Fruit fly (Drosophila melanogaster) whole organism, embryonic: ENCODE results near the gene CG8066.

Experiments
- Adf1 ChIP-seq: fragments of 200-800 bp; sonication (Bioruptor generic); IDR thresholded peaks from 2 replicates; pipeline ENCODE4 v1.3.6; 2022; ENCODE audit warnings: missing biosample characterization, missing genetic modification characterization
- Antp ChIP-seq: fragments of 200-800 bp; sonication (Bioruptor generic); optimal IDR thresholded peaks from 3 replicates; lab custom pipeline; 2016; ENCODE audit warnings: missing biosample characterization, missing genetic modification characterization
- CG10209 ChIP-seq: fragments of 200-800 bp; sonication (Bioruptor generic); optimal IDR thresholded peaks from 3 replicates; lab custom pipeline; 2017; ENCODE audit warnings: missing biosample characterization, mild to moderate bottlenecking, missing genetic modification characterization, missing genetic modification reagents
- CG10321 ChIP-seq: fragments of 200-800 bp; sonication (Bioruptor generic); IDR thresholded peaks from 2 replicates; pipeline ENCODE4 v1.3.6; 2022; ENCODE audit warnings: missing biosample characterization, missing genetic modification characterization
- CG10959 ChIP-seq: fragments of 200-800 bp; sonication (Bioruptor generic); IDR thresholded peaks from 2 replicates; pipeline ENCODE4 v1.3.6; 2022; ENCODE audit warnings: missing biosample characterization, missing genetic modification characterization
- CG11560 ChIP-seq: fragments of 200-800 bp; sonication (Bioruptor generic); IDR thresholded peaks from 3 replicates; pipeline ENCODE4 v1.3.6; 2022; ENCODE audit warnings: missing biosample characterization, missing genetic modification characterization
- CG11695 ChIP-seq: fragments of 200-800 bp; sonication (Bioruptor generic); IDR thresholded peaks from 3 replicates; pipeline ENCODE4 v1.3.6; 2022; ENCODE audit warnings: missing biosample characterization, missing genetic modification characterization
- CG12155 ChIP-seq: fragments of 200-800 bp; sonication (Bioruptor generic); optimal IDR thresholded peaks from 3 replicates; lab custom pipeline; 2016; ENCODE audit warnings: missing biosample characterization, missing genetic modification characterization
- CG12391 ChIP-seq: fragments of 200-800 bp; sonication (Bioruptor generic); optimal IDR thresholded peaks from 3 replicates; lab custom pipeline; 2018; ENCODE audit warnings: missing biosample characterization, mild to moderate bottlenecking, missing genetic modification characterization, moderate library complexity
- CG12744 ChIP-seq: fragments of 200-800 bp; sonication (Bioruptor generic); optimal IDR thresholded peaks from 2 replicates; lab custom pipeline; 2016; ENCODE audit warnings: missing biosample characterization, missing genetic modification characterization
- CG15073 ChIP-seq: fragments of 200-800 bp; sonication (Bioruptor generic); optimal IDR thresholded peaks from 2 replicates; lab custom pipeline; 2016; ENCODE audit warnings: missing biosample characterization, missing genetic modification characterization
- CG15601 ChIP-seq: fragments of 200-800 bp; sonication (Bioruptor generic); optimal IDR thresholded peaks from 3 replicates; lab custom pipeline; 2019; ENCODE audit warnings: missing biosample characterization, mild to moderate bottlenecking, missing genetic modification characterization, moderate library complexity
- CG16863 ChIP-seq: fragments of 200-800 bp; sonication (Bioruptor generic); optimal IDR thresholded peaks from 3 replicates; lab custom pipeline; 2016; ENCODE audit warnings: missing biosample characterization, missing genetic modification characterization
- CG2202 ChIP-seq: fragments of 200-800 bp; sonication (Bioruptor generic); optimal IDR thresholded peaks from 2 replicates; lab custom pipeline; 2018; ENCODE audit warnings: missing biosample characterization, mild to moderate bottlenecking, missing genetic modification characterization
- CG2712 ChIP-seq: fragments of 200-800 bp; optimal IDR thresholded peaks from 3 replicates; lab custom pipeline; 2019; ENCODE audit warnings: missing biosample characterization, mild to moderate bottlenecking, missing genetic modification characterization, moderate library complexity
- CG3065 ChIP-seq: fragments of 200-800 bp; sonication (Bioruptor generic); optimal IDR thresholded peaks from 2 replicates; lab custom pipeline; 2016; ENCODE audit warnings: missing biosample characterization, missing genetic modification characterization
- CG3407 ChIP-seq: fragments of 200-800 bp; sonication (Bioruptor generic); optimal IDR thresholded peaks from 2 replicates; lab custom pipeline; 2018; ENCODE audit warnings: missing biosample characterization, mild to moderate bottlenecking, missing genetic modification characterization
- CG34376 ChIP-seq: fragments of 200-800 bp; sonication (Bioruptor generic); optimal IDR thresholded peaks from 2 replicates; lab custom pipeline; 2018; ENCODE audit warnings: missing biosample characterization, mild to moderate bottlenecking, missing genetic modification characterization
- CG3995 ChIP-seq: fragments of 200-800 bp; sonication (Bioruptor generic); optimal IDR thresholded peaks from 3 replicates; lab custom pipeline; 2016; ENCODE audit warnings: missing biosample characterization, missing genetic modification characterization
- CG6854 ChIP-seq: fragments of 200-800 bp; sonication (Bioruptor generic); optimal IDR thresholded peaks from 3 replicates; lab custom pipeline; 2017; ENCODE audit warnings: missing biosample characterization, mild to moderate bottlenecking, missing genetic modification characterization
- CG7745 ChIP-seq: fragments of 200-800 bp; sonication (Bioruptor generic); optimal IDR thresholded peaks from 2 replicates; lab custom pipeline; 2018; ENCODE audit warnings: missing biosample characterization, mild to moderate bottlenecking, missing genetic modification characterization, moderate library complexity
- CG8089 ChIP-seq: fragments of 200-800 bp; sonication (Bioruptor generic); optimal IDR thresholded peaks from 3 replicates; lab custom pipeline; 2016; ENCODE audit warnings: missing biosample characterization, missing genetic modification characterization
- CG8478 ChIP-seq: fragments of >200 bp; optimal IDR thresholded peaks from 2 replicates; lab custom pipeline; 2018
- CG9932 ChIP-seq: fragments of 200-800 bp; sonication (Bioruptor generic); IDR thresholded peaks from 2 replicates; pipeline ENCODE4 v1.3.6; 2022; ENCODE audit warnings: missing biosample characterization, missing genetic modification characterization
- CHES-1-like ChIP-seq: fragments of 200-800 bp; sonication (Bioruptor generic); optimal IDR thresholded peaks from 2 replicates; lab custom pipeline; 2016; ENCODE audit warnings: missing biosample characterization, missing genetic modification characterization
- CTCF ChIP-seq: fragments of 200-800 bp; sonication (Bioruptor generic); optimal IDR thresholded peaks from 2 replicates; lab custom pipeline; 2017; ENCODE audit warnings: missing biosample characterization, mild to moderate bottlenecking, missing genetic modification characterization, moderate library complexity
- Ets97D ChIP-seq: fragments of 200-800 bp; sonication (Bioruptor generic); optimal IDR thresholded peaks from 3 replicates; lab custom pipeline; 2016; ENCODE audit warnings: missing biosample characterization, missing genetic modification characterization
- Fer1 ChIP-seq: fragments of 200-800 bp; sonication (Bioruptor generic); optimal IDR thresholded peaks from 2 replicates; lab custom pipeline; 2017; ENCODE audit warnings: missing biosample characterization, mild to moderate bottlenecking, missing genetic modification characterization
- HLH4C ChIP-seq: fragments of 200-800 bp; sonication (Bioruptor generic); IDR thresholded peaks from 3 replicates; pipeline ENCODE4 v1.3.6; 2022; ENCODE audit warnings: missing biosample characterization, missing genetic modification characterization; ENCODE audit not compliant: partially characterized antibody
- Meics ChIP-seq: fragments of 200-800 bp; sonication (Bioruptor generic); optimal IDR thresholded peaks from 2 replicates; lab custom pipeline; 2017; ENCODE audit warnings: missing biosample characterization, mild to moderate bottlenecking, missing genetic modification characterization
- Nf-YC ChIP-seq: fragments of 200-800 bp; optimal IDR thresholded peaks from 3 replicates; lab custom pipeline; 2019; ENCODE audit warnings: missing biosample characterization, mild to moderate bottlenecking, missing genetic modification characterization, moderate library complexity
- Rfx ChIP-seq: fragments of 200-800 bp; sonication (Bioruptor generic); IDR thresholded peaks from 2 replicates; pipeline ENCODE4 v1.3.6; 2022; ENCODE audit warnings: missing biosample characterization, missing genetic modification characterization
- Ssrp ChIP-seq: fragments of 200-800 bp; sonication (Bioruptor generic); optimal IDR thresholded peaks from 2 replicates; lab custom pipeline; 2018; ENCODE audit warnings: missing biosample characterization, mild to moderate bottlenecking, missing genetic modification characterization, moderate library complexity
- TFAM ChIP-seq: fragments of 200-800 bp; sonication (Bioruptor generic); optimal IDR thresholded peaks from 2 replicates; lab custom pipeline; 2017; ENCODE audit warnings: missing biosample characterization, missing genetic modification characterization, inconsistent platforms
- Trl ChIP-seq, 3 experiments: fragments of >200 bp in 2 of 3; fragments of 200-800 bp in 1 of 3; sonication (Bioruptor generic) in 1 of 3; optimal IDR thresholded peaks; 2 replicates in 1 of 3; 3 replicates in 2 of 3; lab custom pipeline; 2016 to 2017; ENCODE audit warnings: missing biosample characterization in 1 of 3, missing genetic modification characterization in 1 of 3
- abd-A ChIP-seq: fragments of 200-800 bp; sonication (Bioruptor generic); optimal IDR thresholded peaks from 3 replicates; lab custom pipeline; 2019; ENCODE audit warnings: missing biosample characterization, mild to moderate bottlenecking, missing genetic modification characterization, moderate library complexity
- amos ChIP-seq: fragments of 200-800 bp; sonication (Bioruptor generic); IDR thresholded peaks from 2 replicates; pipeline ENCODE4 v1.3.6; 2022; ENCODE audit warnings: missing biosample characterization, missing genetic modification characterization; ENCODE audit not compliant: partially characterized antibody
- aop ChIP-seq: fragments of 200-800 bp; sonication (Bioruptor generic); IDR thresholded peaks from 2 replicates; pipeline ENCODE4 v1.3.6; 2022; ENCODE audit warnings: missing biosample characterization, missing genetic modification characterization
- bowl ChIP-seq: fragments of 200-800 bp; sonication (Bioruptor generic); IDR thresholded peaks from 2 replicates; pipeline ENCODE4 v1.3.6; 2022; ENCODE audit warnings: missing biosample characterization, missing genetic modification characterization
- corto ChIP-seq: fragments of 200-800 bp; sonication (Bioruptor generic); optimal IDR thresholded peaks from 2 replicates; lab custom pipeline; 2016; ENCODE audit warnings: missing biosample characterization, mild to moderate bottlenecking, missing genetic modification characterization, moderate library complexity
- danr ChIP-seq: fragments of 200-800 bp; sonication (Bioruptor generic); IDR thresholded peaks from 2 replicates; pipeline ENCODE4 v1.3.6; 2022; ENCODE audit warnings: missing biosample characterization, missing genetic modification characterization
- hb ChIP-seq: fragments of 200-800 bp; sonication (Bioruptor generic); IDR thresholded peaks from 3 replicates; pipeline ENCODE4 v1.3.6; 2022; ENCODE audit warnings: missing biosample characterization, missing genetic modification characterization; ENCODE audit not compliant: partially characterized antibody
- ind ChIP-seq: fragments of 200-800 bp; sonication (Bioruptor generic); optimal IDR thresholded peaks from 3 replicates; lab custom pipeline; 2016; ENCODE audit warnings: missing biosample characterization, missing genetic modification characterization
- jing ChIP-seq: fragments of 200-800 bp; sonication (Bioruptor generic); optimal IDR thresholded peaks from 2 replicates; lab custom pipeline; 2018; ENCODE audit warnings: missing biosample characterization, mild to moderate bottlenecking, missing genetic modification characterization
- maf-S ChIP-seq: fragments of 200-800 bp; sonication (Bioruptor generic); optimal IDR thresholded peaks from 2 replicates; lab custom pipeline; 2016; ENCODE audit warnings: missing biosample characterization, missing genetic modification characterization
- nerfin-1 ChIP-seq: fragments of 200-800 bp; sonication (Bioruptor generic); optimal IDR thresholded peaks from 3 replicates; lab custom pipeline; 2019; ENCODE audit warnings: missing biosample characterization, mild to moderate bottlenecking, missing genetic modification characterization, moderate library complexity
- slbo ChIP-seq: fragments of 200-800 bp; sonication (Bioruptor generic); IDR thresholded peaks from 2 replicates; pipeline ENCODE4 v1.3.6; 2022; ENCODE audit warnings: missing biosample characterization, missing genetic modification characterization
- sr ChIP-seq: fragments of 200-800 bp; sonication (Bioruptor generic); IDR thresholded peaks from 3 replicates; pipeline ENCODE4 v1.3.6; 2022; ENCODE audit warnings: missing biosample characterization, missing genetic modification characterization
- tup ChIP-seq: fragments of 200-800 bp; sonication (Bioruptor generic); optimal IDR thresholded peaks from 2 replicates; lab custom pipeline; 2016; ENCODE audit warnings: missing biosample characterization, mild to moderate bottlenecking, missing genetic modification characterization, moderate library complexity
- tx ChIP-seq: fragments of 200-800 bp; sonication (Bioruptor generic); optimal IDR thresholded peaks from 2 replicates; lab custom pipeline; 2016; ENCODE audit warnings: missing biosample characterization, missing genetic modification characterization
- zen2 ChIP-seq: fragments of 200-800 bp; sonication (Bioruptor generic); IDR thresholded peaks from 3 replicates; pipeline ENCODE4 v1.3.6; 2022; ENCODE audit warnings: missing biosample characterization, missing genetic modification characterization; ENCODE audit not compliant: partially characterized antibody

Gene CG8066

DNA sequence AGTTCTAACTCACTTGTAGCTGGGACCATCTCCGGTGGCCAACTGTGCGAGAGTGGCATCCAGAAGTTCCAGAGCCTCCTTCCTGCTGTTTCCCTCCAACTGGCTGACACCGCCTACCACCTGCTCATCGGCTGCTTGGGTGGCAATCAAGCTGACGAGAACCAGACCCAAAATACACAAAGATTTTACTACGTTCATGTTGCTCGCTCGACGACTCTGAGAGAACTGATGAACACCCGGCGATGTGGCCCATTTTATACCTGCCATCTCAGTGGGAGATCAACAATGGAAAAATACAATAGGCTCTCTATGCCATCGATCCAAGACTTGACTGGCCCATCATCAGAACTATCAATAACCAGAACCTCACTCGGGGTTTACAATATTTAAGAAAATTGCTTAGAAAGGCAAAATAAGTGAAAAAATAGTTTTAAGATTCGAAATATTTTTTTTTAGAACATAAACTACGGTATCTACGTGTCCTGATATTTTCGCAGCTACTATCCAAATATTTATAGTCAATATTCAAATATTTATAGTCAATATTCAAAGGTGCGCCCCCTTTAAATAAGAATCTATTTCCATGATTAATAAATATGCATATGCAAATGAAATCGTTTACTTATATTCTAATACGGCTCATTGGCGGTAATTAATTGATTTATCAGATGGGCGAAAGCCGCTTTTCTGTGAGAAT lies 912 bp upstream of the CG8066 start, which contains the start of gene Cys:
TSS of gene Cys (minus strand) at position 234 of the 697 bp plus-strand sequence.
- TF ChIP-seq Antp (GFP tag; lab: Kevin White, UChicago) (peak; percentile 38), CG11560 (tag; lab: Robert Waterston, UW) (no peak), CG8089 (GFP tag; lab: Kevin White, UChicago) (no peak), CG9932 (peak; percentile 33; the same call in 1 of the 2 replicates), Trl (optimal IDR thresholded peaks at IDR 0.05; lab: Kevin White, UChicago) (peak; percentile 18 to 43), Trl (GFP tag; optimal IDR thresholded peaks at IDR 0.05; lab: Kevin White, UChicago) (peak; percentile 51), CG7745 (tag; lab: Kevin White, UChicago) (no peak), hb (GFP tag; lab: Robert Waterston, UW) (no peak), CG12155 (no peak), abd-A (tag; lab: Kevin White, UChicago) (peak; percentile 31), CG16863 (no peak), CTCF (GFP tag; lab: Kevin White, UChicago) (no peak), tup (GFP tag; lab: Kevin White, UChicago) (no peak), Meics (GFP tag; lab: Kevin White, UChicago) (no peak), sr (GFP tag; lab: Robert Waterston, UW) (no peak), aop (GFP tag; lab: Robert Waterston, UW) (no peak), TFAM (GFP tag; lab: Kevin White, UChicago) (no peak), Adf1 (no peak), CG15073 (GFP tag; lab: Kevin White, UChicago) (no peak), CG15601 (tag; lab: Kevin White, UChicago) (peak; percentile 26), amos (GFP tag; lab: Robert Waterston, UW) (peak; percentile 26; the same call in 1 of the 2 replicates), danr (no peak), Ets97D (GFP tag; lab: Kevin White, UChicago) (no peak), zen2 (no peak), CG2712 (tag; lab: Kevin White, UChicago) (no peak), corto (no peak), CG10321 (GFP tag; lab: Robert Waterston, UW) (no peak), CG11695 (GFP tag; lab: Robert Waterston, UW) (no peak), Ssrp (tag; lab: Kevin White, UChicago) (no peak), bowl (no peak), maf-S (GFP tag; lab: Kevin White, UChicago) (no peak), Nf-YC (tag; lab: Kevin White, UChicago) (no peak), CG3065 (no peak), tx (GFP tag; lab: Kevin White, UChicago) (no peak), slbo (peak; percentile 49), CHES-1-like (GFP tag; lab: Kevin White, UChicago) (no peak), CG10959 (no peak), CG8478 (no peak), CG6854 (GFP tag; lab: Kevin White, UChicago) (no peak), CG34376 (GFP tag; lab: Kevin White, UChicago) (no peak), CG2202 (tag; lab: Kevin White, UChicago) (no peak), Fer1 (GFP tag; lab: Kevin White, UChicago) (no peak), HLH4C (GFP tag; lab: Robert Waterston, UW) (0 out of 3 replicates have a peak, but pooled peaks have one; percentile 12), nerfin-1 (tag; lab: Kevin White, UChicago) (no peak), jing (GFP tag; lab: Kevin White, UChicago) (no peak), Rfx (peak; percentile 39; the same call in 1 of the 2 replicates), CG10209 (GFP tag; lab: Kevin White, UChicago) (no peak), CG3407 (GFP tag; lab: Kevin White, UChicago) (no peak), ind (GFP tag; lab: Kevin White, UChicago) (no peak), CG12744 (no peak), CG12391 (tag; lab: Kevin White, UChicago) (no peak), CG3995 (GFP tag; lab: Kevin White, UChicago) (no peak)
